Fruit fly (Drosophila melanogaster): ENCODE results near the gene cpx.

The cpx gene

dm6 chr3R:4307664-4308416 is 27.8 kb downstream of the cpx start, which contains the start of gene MP1 (continued):
- TF ChIP-seq CG8632 (GFP tag; optimal IDR thresholded peaks at IDR 0.05): no peak
- TF ChIP-seq CG6276 (GFP tag; optimal IDR thresholded peaks at IDR 0.05): no peak
- no peak for TF ChIP-seq CG16779 (tag; optimal IDR thresholded peaks at IDR 0.05)
- TF ChIP-seq CG11902 (GFP tag; optimal IDR thresholded peaks at IDR 0.05): no peak
- no peak for TF ChIP-seq Smox (GFP tag; optimal IDR thresholded peaks at IDR 0.05)

dm6 chr3R:4308708-4309107 is 28.7 kb downstream of the cpx start:
- no peak for TF ChIP-seq spab (GFP tag; optimal IDR thresholded peaks at IDR 0.05)
- no peak for TF ChIP-seq CG3919 (GFP tag; optimal IDR thresholded peaks at IDR 0.05)
- no peak for TF ChIP-seq CG16779 (tag; optimal IDR thresholded peaks at IDR 0.05)
- TF ChIP-seq svp (GFP tag): peak; percentile 56
- no peak for TF ChIP-seq vri (GFP tag; optimal IDR thresholded peaks at IDR 0.05)
- no peak for TF ChIP-seq CG10631 (GFP tag; optimal IDR thresholded peaks at IDR 0.05)
- no peak for TF ChIP-seq Gug (GFP tag; IDR thresholded peaks at IDR 0.05)
- no peak for TF ChIP-seq CG6276 (GFP tag; optimal IDR thresholded peaks at IDR 0.05)

dm6 chr3R:4310683-4311066 is 30.7 kb downstream of the cpx start, which contains the start of gene Vps24:
Vps24 (minus strand) TSS chr3R:4310947.
- TF ChIP-seq fkh (GFP tag; optimal IDR thresholded peaks at IDR 0.05): peak; percentile 80
- peak; percentile 35 for TF ChIP-seq vri (GFP tag; optimal IDR thresholded peaks at IDR 0.05)
- TF ChIP-seq spab (GFP tag; optimal IDR thresholded peaks at IDR 0.05): no peak
- TF ChIP-seq esn (GFP tag; optimal IDR thresholded peaks at IDR 0.05): no peak

- TF ChIP-seq CG6808 (GFP tag; optimal IDR thresholded peaks at IDR 0.05) (no peak), CG8119 (GFP tag; IDR thresholded peaks at IDR 0.05) (peak; percentile 50; the same call in 1 of the 3 replicates), spab (GFP tag; optimal IDR thresholded peaks at IDR 0.05) (no peak), fkh (GFP tag; optimal IDR thresholded peaks at IDR 0.05) (peak; percentile 21), net (GFP tag; optimal IDR thresholded peaks at IDR 0.05) (no peak), Smox (GFP tag; optimal IDR thresholded peaks at IDR 0.05) (no peak), CG11902 (GFP tag; optimal IDR thresholded peaks at IDR 0.05) (no peak), CG32006 (GFP tag; optimal IDR thresholded peaks at IDR 0.05) (no peak), Hr4 (GFP tag; optimal IDR thresholded peaks at IDR 0.05) (no peak), cyc (GFP tag; optimal IDR thresholded peaks at IDR 0.05) (no peak), CG4318 (GFP tag; optimal IDR thresholded peaks at IDR 0.05) (no peak), CG6276 (GFP tag; optimal IDR thresholded peaks at IDR 0.05) (no peak), Blimp-1 (GFP tag; optimal IDR thresholded peaks at IDR 0.05) (no peak), Ets96B (tag; optimal IDR thresholded peaks at IDR 0.05) (peak; percentile 28), CG11762 (GFP tag; optimal IDR thresholded peaks at IDR 0.05; ENCODE audit: insufficient read depth) (no peak), Lpt (GFP tag; optimal IDR thresholded peaks at IDR 0.05) (no peak), Sox15 (GFP tag; optimal IDR thresholded peaks at IDR 0.05) (no peak), Sox14 (GFP tag; optimal IDR thresholded peaks at IDR 0.05) (no peak), OdsH (GFP tag; optimal IDR thresholded peaks at IDR 0.05) (no peak), CG34406 (GFP tag; optimal IDR thresholded peaks at IDR 0.05) (peak; percentile 45), CG7368 (GFP tag; optimal IDR thresholded peaks at IDR 0.05) (no peak), lz (GFP tag; optimal IDR thresholded peaks at IDR 0.05) (peak; percentile 11), fd59A (GFP tag; optimal IDR thresholded peaks at IDR 0.05) (no peak), acj6 (GFP tag; optimal IDR thresholded peaks at IDR 0.05) (peak; percentile 19), CG8319 (GFP tag; optimal IDR thresholded peaks at IDR 0.05) (no peak), vri (GFP tag; optimal IDR thresholded peaks at IDR 0.05) (peak; percentile 83), CG6854 (GFP tag; optimal IDR thresholded peaks at IDR 0.05) (no peak), CG31627 (GFP tag; optimal IDR thresholded peaks at IDR 0.05) (peak; percentile 5), Eip93F (GFP tag; optimal IDR thresholded peaks at IDR 0.05) (no peak), fd85E (GFP tag; optimal IDR thresholded peaks at IDR 0.05) (no peak), Eip78C (GFP tag) (peak; percentile 74), salr (GFP tag; optimal IDR thresholded peaks at IDR 0.05) (no peak), eg (GFP tag; IDR thresholded peaks at IDR 0.05) (no peak; the same call in 2 of the 3 replicates), Hr39 (GFP tag; optimal IDR thresholded peaks at IDR 0.05) (peak; percentile 5), Sox102F (GFP tag; optimal IDR thresholded peaks at IDR 0.05) (no peak), Ets21C (GFP tag; optimal IDR thresholded peaks at IDR 0.05) (no peak), CG3919 (GFP tag; optimal IDR thresholded peaks at IDR 0.05) (no peak)
Measured at dm6 chr3R:4311067-4311723, 31.2 kb downstream of the cpx start, which contains the start of gene Suv3. Suv3 (plus strand) TSS chr3R:4311555.

All from whole organism, prepupa.